Fruit fly (Drosophila melanogaster): Measurements from ENCODE around the gene mamo.

Gene mamo

DNA sequence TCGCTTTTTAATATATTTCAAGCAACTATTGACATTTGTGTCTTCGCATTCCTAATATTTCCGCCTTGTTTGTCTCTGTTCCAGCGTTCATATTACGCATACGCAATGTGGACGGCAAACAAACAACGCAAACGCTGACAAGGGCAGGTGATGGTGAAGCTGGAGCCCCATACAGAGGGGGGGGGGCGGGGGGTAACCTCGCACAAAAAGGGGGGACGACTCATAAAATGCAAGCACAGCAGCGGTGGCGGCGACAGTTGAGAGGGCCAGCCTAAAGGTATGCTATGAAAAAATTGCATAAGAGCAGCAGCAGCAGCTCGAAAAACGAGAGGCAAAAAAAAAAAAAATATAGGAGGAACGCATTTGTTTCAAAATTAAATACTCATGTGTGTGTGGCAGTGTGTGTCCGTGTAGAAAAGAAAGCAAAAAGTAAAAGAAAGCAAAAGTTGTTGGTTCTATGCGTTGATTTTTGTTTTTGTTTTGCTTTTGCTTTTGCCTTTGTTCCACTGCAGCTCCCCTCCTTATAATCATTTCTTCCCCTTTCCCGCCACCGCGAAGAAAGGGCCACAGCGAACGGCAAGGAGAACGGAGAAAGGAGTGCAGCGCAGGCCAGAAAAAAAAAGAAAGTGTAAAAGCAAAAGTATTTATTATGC, 111.0 kb downstream of the mamo start (continued):
- TF ChIP-seq CG1233 (GFP tag; optimal IDR thresholded peaks at IDR 0.05): peak; percentile 10
- TF ChIP-seq onecut (GFP tag; IDR thresholded peaks at IDR 0.05): no peak
- no peak for TF ChIP-seq dati (GFP tag; IDR thresholded peaks at IDR 0.05)
- TF ChIP-seq stc (GFP tag; IDR thresholded peaks at IDR 0.05): no peak

DNA sequence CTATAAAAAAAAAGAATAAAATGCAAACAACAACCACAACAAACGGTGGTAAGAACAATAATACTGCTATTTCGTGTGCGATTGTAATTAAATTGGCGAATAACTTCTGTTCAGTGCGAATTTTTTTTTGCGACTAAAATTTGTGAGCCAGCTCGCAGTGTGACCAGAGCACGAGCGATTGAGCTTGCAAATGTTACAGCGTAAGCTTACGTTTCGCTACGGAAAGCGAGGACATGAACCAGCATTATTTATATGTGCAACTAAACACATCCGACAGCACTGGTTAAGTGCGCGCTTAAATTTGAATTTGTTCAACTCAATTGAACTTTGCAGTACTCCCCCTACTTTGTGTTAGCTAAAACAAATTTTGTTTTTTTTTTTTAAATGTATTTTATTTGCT, 144.6 kb downstream of the mamo start, which contains the start of gene AMPdeam:
Gene AMPdeam, minus strand, starts transcription at position 139 of the 400 bp plus-strand sequence.
- TF ChIP-seq CG11504 (tag; optimal IDR thresholded peaks at IDR 0.05): peak; percentile 49
- TF ChIP-seq CG10267 (tag; optimal IDR thresholded peaks at IDR 0.05): peak; percentile 85
- peak; percentile 66 for TF ChIP-seq Ets65A (GFP tag)
- no peak for TF ChIP-seq CG9727 (GFP tag; optimal IDR thresholded peaks at IDR 0.05)
- peak; percentile 29 for TF ChIP-seq BEAF-32 (GFP tag; optimal IDR thresholded peaks at IDR 0.05)
- peak; percentile 18 for TF ChIP-seq Xbp1 (GFP tag; optimal IDR thresholded peaks at IDR 0.05)
- no peak for TF ChIP-seq h (optimal IDR thresholded peaks at IDR 0.05)
- TF ChIP-seq lbe (GFP tag; optimal IDR thresholded peaks at IDR 0.05): peak; percentile 65
- TF ChIP-seq HmgZ (tag; optimal IDR thresholded peaks at IDR 0.05): peak; percentile 63
- TF ChIP-seq Stat92E (GFP tag; optimal IDR thresholded peaks at IDR 0.05): no peak
- peak; percentile 57 for TF ChIP-seq CG13624 (GFP tag; optimal IDR thresholded peaks at IDR 0.05)
- TF ChIP-seq CG12659 (GFP tag; optimal IDR thresholded peaks at IDR 0.05): peak; percentile 53
- peak; percentile 22 for TF ChIP-seq gro (GFP tag; optimal IDR thresholded peaks at IDR 0.05)
- peak; percentile 25 for TF ChIP-seq pum (GFP tag; optimal IDR thresholded peaks at IDR 0.05)
- no peak for TF ChIP-seq trh (GFP tag; optimal IDR thresholded peaks at IDR 0.05)
- TF ChIP-seq vfl (GFP tag; optimal IDR thresholded peaks at IDR 0.05): no peak
- TF ChIP-seq CG9797 (GFP tag; optimal IDR thresholded peaks at IDR 0.05): peak; percentile 54
- peak; percentile 96 for TF ChIP-seq E2f2 (GFP tag; IDR thresholded peaks at IDR 0.05)
- peak; percentile 91 for TF ChIP-seq Dp (GFP tag; optimal IDR thresholded peaks at IDR 0.05)
- no peak for TF ChIP-seq CG4328 (GFP tag; optimal IDR thresholded peaks at IDR 0.05)
- peak; percentile 99 for TF ChIP-seq CG9437 (GFP tag; optimal IDR thresholded peaks at IDR 0.05)
- peak; percentile 26; the same call in 1 of the 2 replicates for TF ChIP-seq unc-4 (GFP tag; IDR thresholded peaks at IDR 0.05; ENCODE audit: partially characterized antibody)
- peak; percentile 8 for TF ChIP-seq CG12744 (GFP tag; optimal IDR thresholded peaks at IDR 0.05)
- peak; percentile 35 for TF ChIP-seq zfh2 (GFP tag; optimal IDR thresholded peaks at IDR 0.05)
- no peak for TF ChIP-seq maf-S (GFP tag; optimal IDR thresholded peaks at IDR 0.05)
- no peak for TF ChIP-seq ap (GFP tag; IDR thresholded peaks at IDR 0.05)
- peak; percentile 3 for TF ChIP-seq CG4424 (GFP tag; optimal IDR thresholded peaks at IDR 0.05)
- peak; percentile 5 for TF ChIP-seq ewg (GFP tag; optimal IDR thresholded peaks at IDR 0.05)
- TF ChIP-seq stwl (tag; optimal IDR thresholded peaks at IDR 0.05): peak; percentile 96
- TF ChIP-seq Ets97D (GFP tag; optimal IDR thresholded peaks at IDR 0.05): peak; percentile 74
- TF ChIP-seq eve (GFP tag; optimal IDR thresholded peaks at IDR 0.05): no peak
- no peak for TF ChIP-seq CG11398 (GFP tag; optimal IDR thresholded peaks at IDR 0.05)
- peak; percentile 9 for TF ChIP-seq CG1647 (GFP tag; optimal IDR thresholded peaks at IDR 0.05)
- TF ChIP-seq dpn (GFP tag; optimal IDR thresholded peaks at IDR 0.05): peak; percentile 31 to 42
- TF ChIP-seq gfzf (GFP tag; optimal IDR thresholded peaks at IDR 0.05): peak; percentile 85
- peak; percentile 13 for TF ChIP-seq CG12299 (tag; optimal IDR thresholded peaks at IDR 0.05)
- peak; percentile 61 for TF ChIP-seq CG3847 (GFP tag; IDR thresholded peaks at IDR 0.05)
- peak; percentile 25 for TF ChIP-seq CG2116 (GFP tag; optimal IDR thresholded peaks at IDR 0.05)
- no peak for TF ChIP-seq CG17802 (tag; optimal IDR thresholded peaks at IDR 0.05)
- TF ChIP-seq Drgx (GFP tag; IDR thresholded peaks at IDR 0.05): no peak
- peak; percentile 2 for TF ChIP-seq trem (tag; optimal IDR thresholded peaks at IDR 0.05)
- peak; percentile 84 for TF ChIP-seq Lhr (GFP tag; optimal IDR thresholded peaks at IDR 0.05)
- no peak for TF ChIP-seq CG34422 (GFP tag; IDR thresholded peaks at IDR 0.05)
- peak; percentile 60 for TF ChIP-seq CG8290 (GFP tag; optimal IDR thresholded peaks at IDR 0.05)
- peak in 1 of 2 experiments; percentile 78 for TF ChIP-seq CG8290 (tag; optimal IDR thresholded peaks at IDR 0.05)

All from whole organism, embryonic.